Worm (Caenorhabditis elegans) whole organism, L4 larva: ENCODE data around the gene fust-1.

Experiments
- D1046.2 ChIP-seq: fragments of 200-800 bp; sonication (Bioruptor generic); IDR thresholded peaks from 2 replicates; pipeline ENCODE4 v1.3.6; 2022; ENCODE audit warnings: missing genetic modification characterization, missing compliant biosample characterization
- F44E2.7 ChIP-seq: fragments of 200-800 bp; sonication (Bioruptor generic); IDR thresholded peaks from 2 replicates; pipeline ENCODE4 v2.1.2; 2022; ENCODE audit warnings: missing genetic modification characterization, missing compliant biosample characterization
- F49E8.2 ChIP-seq: sonication (generic microtip); optimal IDR thresholded peaks from 2 replicates; lab custom pipeline; 2016; ENCODE audit warnings: missing compliant biosample characterization, mild to moderate bottlenecking, missing genetic modification characterization, borderline replicate concordance
- T20F7.1 ChIP-seq: fragments of 200-800 bp; sonication (Bioruptor generic); optimal IDR thresholded peaks from 2 replicates; lab custom pipeline; 2018; ENCODE audit warnings: mild to moderate bottlenecking, missing genetic modification characterization, missing compliant biosample characterization
- T26A8.4 ChIP-seq: fragments of 200-800 bp; sonication (Bioruptor generic); IDR thresholded peaks from 2 replicates; pipeline ENCODE4 v1.3.6; 2022; ENCODE audit warnings: missing genetic modification characterization, missing compliant biosample characterization
- Y5F2A.4 ChIP-seq: fragments of 200-800 bp; sonication (Bioruptor generic); optimal IDR thresholded peaks from 2 replicates; lab custom pipeline; 2018; ENCODE audit warnings: mild to moderate bottlenecking, missing genetic modification characterization, missing compliant biosample characterization
- Y75B8A.6 ChIP-seq: fragments of 200-800 bp; sonication (Bioruptor generic); IDR thresholded peaks from 2 replicates; pipeline ENCODE4 v1.3.6; 2022; ENCODE audit warnings: missing genetic modification reagents, missing genetic modification characterization, missing compliant biosample characterization
- aha-1 ChIP-seq: fragments of 150-350 bp; peaks from one replicate; lab custom pipeline; 2014; ENCODE audit warnings: missing biosample characterization, missing genetic modification characterization
- ama-1 ChIP-seq: fragments of 150-350 bp; optimal IDR thresholded peaks from 2 replicates; lab custom pipeline; 2014; ENCODE audit warnings: inconsistent platforms, mixed read lengths
- arid-1 ChIP-seq: fragments of 200-800 bp; sonication (Bioruptor generic); conservative IDR thresholded peaks from 2 replicates; pipeline ENCODE4 v1.3.6; 2022; ENCODE audit warnings: missing genetic modification reagents, missing genetic modification characterization, missing compliant biosample characterization
- ceh-20 ChIP-seq: fragments of 200-800 bp; sonication (Bioruptor generic); IDR thresholded peaks from 2 replicates; pipeline ENCODE4 v1.3.6; 2022; ENCODE audit warnings: missing genetic modification reagents, missing genetic modification characterization, missing compliant biosample characterization
- ceh-32 ChIP-seq: sonication (generic microtip); optimal IDR thresholded peaks from 2 replicates; lab custom pipeline; 2016; ENCODE audit warnings: mild to moderate bottlenecking, missing genetic modification characterization, missing compliant biosample characterization; ENCODE audit not compliant: poor library complexity
- ceh-62 ChIP-seq: sonication (generic microtip); optimal IDR thresholded peaks from 2 replicates; lab custom pipeline; 2017; ENCODE audit warnings: missing biosample characterization, missing genetic modification characterization
- ctbp-1 ChIP-seq: fragments of 200-800 bp; sonication (Bioruptor generic); IDR thresholded peaks from 2 replicates; pipeline ENCODE4 v1.3.6; 2022; ENCODE audit warnings: missing genetic modification reagents, missing genetic modification characterization, missing compliant biosample characterization
- daf-12 ChIP-seq: fragments of 150-350 bp; optimal IDR thresholded peaks from 2 replicates; lab custom pipeline; 2014; ENCODE audit warnings: missing biosample characterization, missing genetic modification reagents, missing genetic modification characterization
- daf-16 ChIP-seq, 3 experiments: sonication (generic microtip); optimal IDR thresholded peaks; 2 replicates each; lab custom pipeline; 2016 to 2017; ENCODE audit warnings: missing genetic modification characterization in 3 of 3, missing genetic modification reagents in 3 of 3, mild to moderate bottlenecking in 2 of 3, missing compliant biosample characterization in 2 of 3, missing biosample characterization in 1 of 3, moderate library complexity in 1 of 3
- daf-19 ChIP-seq: fragments of 200-800 bp; sonication (Bioruptor generic); conservative IDR thresholded peaks from 2 replicates; pipeline ENCODE4 v1.3.6; 2022; ENCODE audit warnings: missing genetic modification characterization, missing compliant biosample characterization
- dpl-1 ChIP-seq: fragments of 150-350 bp; optimal IDR thresholded peaks from 2 replicates; lab custom pipeline; 2014; ENCODE audit warnings: missing biosample characterization, missing genetic modification reagents, missing genetic modification characterization
- duxl-1 ChIP-seq: sonication (generic microtip); optimal IDR thresholded peaks from 2 replicates; lab custom pipeline; 2016; ENCODE audit warnings: mild to moderate bottlenecking, missing genetic modification characterization, moderate library complexity, missing compliant biosample characterization; ENCODE audit not compliant: poor library complexity
- egl-27 ChIP-seq: sonication (generic microtip); optimal IDR thresholded peaks from 3 replicates; lab custom pipeline; 2017; ENCODE audit warnings: missing biosample characterization, missing genetic modification reagents, missing genetic modification characterization
- fos-1 ChIP-seq: fragments of 150-350 bp; optimal IDR thresholded peaks from 2 replicates; lab custom pipeline; 2014; ENCODE audit warnings: missing biosample characterization, missing genetic modification characterization
- gei-8 ChIP-seq: fragments of 200-800 bp; sonication (Bioruptor generic); optimal IDR thresholded peaks from 2 replicates; lab custom pipeline; 2018; ENCODE audit warnings: mild to moderate bottlenecking, missing genetic modification characterization, missing compliant biosample characterization
- hif-1 ChIP-seq, 2 experiments: sonication (generic microtip); optimal IDR thresholded peaks; 2 replicates each; lab custom pipeline; 2016 to 2017; ENCODE audit warnings: missing compliant biosample characterization in 2 of 2, missing genetic modification characterization in 2 of 2, missing genetic modification reagents in 2 of 2, missing genotype in 2 of 2, mild to moderate bottlenecking in 1 of 2
- lim-7 ChIP-seq: fragments of 200-800 bp; sonication (Bioruptor generic); IDR thresholded peaks from 2 replicates; pipeline ENCODE4 v1.3.6; 2022; ENCODE audit warnings: missing genetic modification characterization, missing compliant biosample characterization
- lin-1 ChIP-seq: fragments of 200-800 bp; sonication (Bioruptor generic); IDR thresholded peaks from 2 replicates; pipeline ENCODE4 v1.3.6; 2022; ENCODE audit warnings: missing genetic modification reagents, missing genetic modification characterization, missing compliant biosample characterization
- lin-13 ChIP-seq: fragments of 150-350 bp; optimal IDR thresholded peaks from 2 replicates; lab custom pipeline; 2014; ENCODE audit warnings: missing biosample characterization, missing genetic modification reagents, missing genetic modification characterization
- lin-38 ChIP-seq: fragments of 200-800 bp; sonication (Bioruptor generic); IDR thresholded peaks from 2 replicates; pipeline ENCODE4 v1.3.6; 2022; ENCODE audit warnings: missing genetic modification reagents, missing genetic modification characterization, missing compliant biosample characterization
- madf-5 ChIP-seq, 2 experiments: fragments of 200-800 bp; sonication (Bioruptor generic); IDR thresholded peaks; 2 replicates each; pipeline ENCODE4 v1.3.6; 2022; ENCODE audit warnings: missing compliant biosample characterization in 2 of 2, missing genetic modification characterization in 2 of 2
- madf-9 ChIP-seq: fragments of 200-800 bp; sonication (Bioruptor generic); conservative IDR thresholded peaks from 2 replicates; pipeline ENCODE4 v1.3.6; 2022; ENCODE audit warnings: missing genetic modification reagents, missing genetic modification characterization, missing compliant biosample characterization
- mdt-29 ChIP-seq: fragments of 200-800 bp; sonication (Bioruptor generic); IDR thresholded peaks from 2 replicates; pipeline ENCODE4 v1.3.6; 2022; ENCODE audit warnings: missing genetic modification reagents, missing genetic modification characterization, missing compliant biosample characterization
- mep-1 ChIP-seq: fragments of 150-350 bp; sonication (generic microtip); optimal IDR thresholded peaks from 3 replicates; lab custom pipeline; 2014; ENCODE audit warnings: missing biosample characterization, missing genetic modification characterization
- mxl-2 ChIP-seq: fragments of 200-800 bp; sonication (Bioruptor generic); conservative IDR thresholded peaks from 2 replicates; pipeline ENCODE4 v1.3.6; 2022; ENCODE audit warnings: missing genetic modification reagents, missing genetic modification characterization, missing compliant biosample characterization
- nhr-10 ChIP-seq: fragments of 150-350 bp; optimal IDR thresholded peaks from 2 replicates; lab custom pipeline; 2014; ENCODE audit warnings: missing biosample characterization, missing genetic modification characterization
- nhr-102 ChIP-seq: sonication (generic microtip); optimal IDR thresholded peaks from 2 replicates; lab custom pipeline; 2016; ENCODE audit warnings: mild to moderate bottlenecking, missing genetic modification characterization, moderate library complexity, missing compliant biosample characterization
- nhr-11 ChIP-seq: fragments of 150-350 bp; optimal IDR thresholded peaks from 2 replicates; lab custom pipeline; 2014; ENCODE audit warnings: missing biosample characterization, missing genetic modification characterization
- nhr-111 ChIP-seq: fragments of 200-800 bp; sonication (Bioruptor generic); optimal IDR thresholded peaks from 2 replicates; lab custom pipeline; 2018; ENCODE audit warnings: mild to moderate bottlenecking, missing genetic modification characterization, missing compliant biosample characterization
- nhr-237 ChIP-seq: sonication (generic microtip); optimal IDR thresholded peaks from 2 replicates; lab custom pipeline; 2017; ENCODE audit warnings: missing biosample characterization, missing genetic modification characterization
- nhr-28 ChIP-seq: fragments of 150-350 bp; optimal IDR thresholded peaks from 2 replicates; lab custom pipeline; 2014; ENCODE audit warnings: missing biosample characterization, missing genetic modification characterization
- nhr-48 ChIP-seq: sonication (generic microtip); optimal IDR thresholded peaks from 2 replicates; lab custom pipeline; 2016; ENCODE audit warnings: mild to moderate bottlenecking, missing genetic modification characterization, missing compliant biosample characterization
- nhr-6 ChIP-seq: fragments of 150-350 bp; optimal IDR thresholded peaks from 2 replicates; lab custom pipeline; 2014; ENCODE audit warnings: missing biosample characterization, missing genetic modification characterization
- nhr-77 ChIP-seq: fragments of 150-350 bp; optimal IDR thresholded peaks from 2 replicates; lab custom pipeline; 2014; ENCODE audit warnings: missing biosample characterization, missing genetic modification characterization
- pha-4 ChIP-seq, 2 experiments: fragments of 150-350 bp in 1 of 2; fragments of 200-800 bp in 1 of 2; sonication (Bioruptor generic) in 1 of 2; IDR thresholded peaks in 1 of 2; optimal IDR thresholded peaks in 1 of 2; 2 replicates each; pipeline versions ENCODE4 v1.3.6 to Lab custom; 2014 to 2022; ENCODE audit warnings: missing genetic modification characterization in 2 of 2, missing genetic modification reagents in 2 of 2, missing biosample characterization in 1 of 2, missing compliant biosample characterization in 1 of 2
- pqm-1 ChIP-seq: sonication (generic microtip); optimal IDR thresholded peaks from 2 replicates; lab custom pipeline; 2017; ENCODE audit warnings: missing biosample characterization, missing genetic modification characterization
- sdz-12 ChIP-seq: fragments of 200-800 bp; sonication (Bioruptor generic); optimal IDR thresholded peaks from 2 replicates; lab custom pipeline; 2018; ENCODE audit warnings: mild to moderate bottlenecking, missing genetic modification characterization, missing compliant biosample characterization
- skn-1 ChIP-seq: fragments of 150-350 bp; optimal IDR thresholded peaks from 2 replicates; lab custom pipeline; 2014; ENCODE audit warnings: missing biosample characterization, missing genetic modification characterization
- snpc-1.2 ChIP-seq: fragments of 200-800 bp; sonication (Bioruptor generic); IDR thresholded peaks from 2 replicates; pipeline ENCODE4 v1.3.6; 2022; ENCODE audit warnings: missing genetic modification reagents, missing genetic modification characterization, missing compliant biosample characterization
- spr-1 ChIP-seq: sonication (generic microtip); optimal IDR thresholded peaks from 2 replicates; lab custom pipeline; 2016; ENCODE audit warnings: mild to moderate bottlenecking, missing genetic modification characterization, missing compliant biosample characterization
- unc-130 ChIP-seq: sonication (generic microtip); optimal IDR thresholded peaks from 2 replicates; lab custom pipeline; 2016; ENCODE audit warnings: missing genetic modification reagents, missing genetic modification characterization, missing compliant biosample characterization
- unc-62 ChIP-seq, 3 experiments: fragments of 150-350 bp in 1 of 3; sonication (generic microtip); optimal IDR thresholded peaks in 2 of 3; peaks in 1 of 3; 1 replicate in 1 of 3; 2 replicates in 2 of 3; lab custom pipeline; 2014 to 2017; ENCODE audit warnings: missing biosample characterization in 3 of 3, missing genetic modification characterization in 3 of 3, missing genetic modification reagents in 3 of 3, missing genotype in 1 of 3
- vab-7 ChIP-seq: fragments of 200-800 bp; sonication (Bioruptor generic); IDR thresholded peaks from 2 replicates; pipeline ENCODE4 v1.3.6; 2022; ENCODE audit warnings: missing genetic modification reagents, missing genetic modification characterization, missing compliant biosample characterization
- zip-11 ChIP-seq: fragments of 200-800 bp; sonication (Bioruptor generic); IDR thresholded peaks from 2 replicates; pipeline ENCODE4 v1.3.6; 2022; ENCODE audit warnings: missing genetic modification characterization, missing compliant biosample characterization

Gene fust-1

ce11 chrII:7166768-7167167 is 14.4 kb downstream of the fust-1 start (continued):
- TF ChIP-seq unc-62 (GFP tag; optimal IDR thresholded peaks at IDR 0.05 in 1 of 2; lab: Kevin White, UChicago): no peak
- TF ChIP-seq unc-62 (tag; optimal IDR thresholded peaks at IDR 0.05; lab: Kevin White, UChicago): no peak
- no peak for TF ChIP-seq ceh-62 (tag; lab: Kevin White, UChicago)
- TF ChIP-seq dpl-1: no peak
- peak; percentile 76 for TF ChIP-seq nhr-77 (tag; lab: Kevin White, UChicago)
- TF ChIP-seq Y75B8A.6 (GFP tag; lab: Robert Waterston, UW): no peak
- no peak for TF ChIP-seq mep-1
- TF ChIP-seq pqm-1: peak; percentile 92
- no peak for TF ChIP-seq mxl-2 (GFP tag; lab: Robert Waterston, UW)
- no peak for TF ChIP-seq gei-8
- no peak for TF ChIP-seq ceh-32 (tag; lab: Kevin White, UChicago)
- no peak for TF ChIP-seq skn-1 (tag; lab: Kevin White, UChicago)
- no peak for TF ChIP-seq F44E2.7 (GFP tag; lab: Robert Waterston, UW)
- TF ChIP-seq egl-27 (tag; lab: Kevin White, UChicago): no peak
- TF ChIP-seq ama-1: no peak
- no peak for TF ChIP-seq lin-1
- TF ChIP-seq T20F7.1: no peak
- no peak for TF ChIP-seq nhr-6
- no peak for TF ChIP-seq nhr-11 (tag; lab: Kevin White, UChicago)
- TF ChIP-seq nhr-28 (tag; lab: Kevin White, UChicago): peak; percentile 97
- no peak for TF ChIP-seq D1046.2
- TF ChIP-seq snpc-1.2 (GFP tag; lab: Robert Waterston, UW): no peak
- TF ChIP-seq pha-4 (GFP tag; IDR thresholded peaks at IDR 0.05; lab: Robert Waterston, UW): no peak
- no peak for TF ChIP-seq pha-4 (tag; optimal IDR thresholded peaks at IDR 0.05; lab: Kevin White, UChicago)
- TF ChIP-seq sdz-12 (GFP tag; lab: Kevin White, UChicago): no peak
- TF ChIP-seq T26A8.4 (GFP tag; lab: Robert Waterston, UW): no peak
- TF ChIP-seq duxl-1 (tag; lab: Kevin White, UChicago): no peak
- TF ChIP-seq madf-9 (GFP tag; lab: Robert Waterston, UW): no peak
- TF ChIP-seq nhr-10: no peak
- no peak for TF ChIP-seq ctbp-1 (GFP tag; lab: Robert Waterston, UW)
- no peak for TF ChIP-seq ceh-20 (GFP tag; lab: Robert Waterston, UW)
- no peak for TF ChIP-seq daf-12 (tag; lab: Kevin White, UChicago)
- peak; percentile 46 for TF ChIP-seq nhr-102 (tag; lab: Kevin White, UChicago)
- no peak for TF ChIP-seq daf-19
- no peak for TF ChIP-seq lim-7 (GFP tag; lab: Robert Waterston, UW)
- no peak for TF ChIP-seq F49E8.2 (tag; lab: Kevin White, UChicago)
- no peak for TF ChIP-seq zip-11
- no peak for TF ChIP-seq unc-130
- TF ChIP-seq spr-1: no peak
- TF ChIP-seq lin-38 (GFP tag; lab: Robert Waterston, UW): no peak
- TF ChIP-seq fos-1 (tag; lab: Kevin White, UChicago): no peak
- no peak for TF ChIP-seq nhr-237 (tag; lab: Kevin White, UChicago)
- no peak for TF ChIP-seq mdt-29 (GFP tag; lab: Robert Waterston, UW)
- TF ChIP-seq daf-16 (GFP tag; optimal IDR thresholded peaks at IDR 0.05; lab: Kevin White, UChicago): no peak
- peak; percentile 65 for TF ChIP-seq daf-16 (tag; optimal IDR thresholded peaks at IDR 0.05; lab: Kevin White, UChicago)
- TF ChIP-seq Y5F2A.4 (GFP tag; lab: Kevin White, UChicago): no peak
- no peak for TF ChIP-seq arid-1 (GFP tag; lab: Robert Waterston, UW)
- no peak for TF ChIP-seq hif-1 (tag; optimal IDR thresholded peaks at IDR 0.05; lab: Kevin White, UChicago)
- TF ChIP-seq madf-5 (GFP tag; IDR thresholded peaks at IDR 0.05; lab: Robert Waterston, UW): no peak
- TF ChIP-seq aha-1 (tag; lab: Kevin White, UChicago): no peak
- no peak for TF ChIP-seq nhr-111 (GFP tag; lab: Kevin White, UChicago)
- TF ChIP-seq vab-7 (GFP tag; lab: Robert Waterston, UW): no peak
- TF ChIP-seq lin-13 (GFP tag; lab: Kevin White, UChicago): no peak
- TF ChIP-seq nhr-48: peak; percentile 12
